Fruit fly (Drosophila melanogaster) whole organism: ENCODE results near the gene CG43052.
A peak's percentile ranks its signal among the peaks of the same experiment; 100 is the strongest.

Source experiments
- CG8478 ChIP-seq: fragments of >200 bp; optimal IDR thresholded peaks from 2 replicates; lab custom pipeline; 2018; ENCODE audit warnings: inconsistent platforms
- Dll ChIP-seq: fragments of >200 bp; optimal IDR thresholded peaks from 2 replicates; lab custom pipeline; 2017
- EcR ChIP-seq, 2 experiments: fragments of >200 bp; optimal IDR thresholded peaks; 2 replicates each; lab custom pipeline; 2017; ENCODE audit warnings: missing biosample characterization in 2 of 2, missing genetic modification characterization in 2 of 2, missing genetic modification reagents in 2 of 2
- pan ChIP-seq: fragments of >200 bp; optimal IDR thresholded peaks from 2 replicates; lab custom pipeline; 2017
- psq ChIP-seq: fragments of >200 bp; optimal IDR thresholded peaks from 2 replicates; lab custom pipeline; 2017
- usp ChIP-seq: fragments of >200 bp; optimal IDR thresholded peaks from 2 replicates; lab custom pipeline; 2017; ENCODE audit warnings: missing biosample characterization, missing genetic modification characterization, mixed read lengths

Gene CG43052

DNA sequence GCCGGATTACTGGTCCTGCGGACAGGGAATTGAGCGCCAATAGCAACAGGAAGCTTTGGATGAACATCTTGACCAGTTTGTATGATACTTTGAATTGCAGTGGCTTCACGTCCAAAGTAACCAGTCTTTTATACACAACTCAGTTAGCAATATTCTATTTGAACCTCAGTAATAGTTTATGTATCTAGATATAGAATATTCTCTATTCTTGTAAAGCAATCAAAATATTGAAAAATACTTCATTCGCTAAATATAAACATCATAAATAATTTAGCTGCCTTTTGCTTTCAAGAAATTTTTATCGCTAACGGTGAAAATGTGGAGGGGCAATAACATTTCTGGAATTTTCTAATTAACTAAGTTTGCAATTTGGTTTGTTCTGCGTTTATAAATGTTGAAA lies 5.3 kb upstream of the CG43052 start, which contains the start of gene Send2:
Gene Send2 (minus strand): TSS at position 101 of the 400 bp plus-strand sequence.
- no peak for TF ChIP-seq CG8478 (lab: Kevin White, UChicago)
- TF ChIP-seq usp (GFP tag; lab: Kevin White, UChicago), result no peak

DNA sequence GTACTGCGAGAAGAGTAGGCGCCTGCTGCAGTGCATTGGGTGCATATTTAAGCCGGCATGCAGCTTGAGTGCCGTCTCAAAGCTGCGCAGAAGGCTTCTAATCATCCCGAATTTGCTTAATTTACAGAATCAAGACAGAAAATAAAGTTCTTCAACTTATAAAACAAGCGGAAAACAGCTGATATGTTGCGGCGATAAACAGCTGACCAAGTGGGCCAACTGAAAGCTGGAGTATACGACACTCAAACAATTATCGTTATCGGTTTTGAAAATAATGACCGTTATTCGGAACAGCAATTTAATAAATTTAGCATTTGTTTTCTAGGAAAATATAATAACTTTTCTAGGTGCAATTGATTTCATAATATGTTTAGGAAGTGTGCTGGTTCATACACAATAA lies 3.3 kb upstream of the CG43052 start, which contains the start of gene mTTF:
Gene mTTF (minus strand): TSS at position 189 of the 400 bp plus-strand sequence.
- TF ChIP-seq psq (lab: Kevin White, UChicago) (no peak), CG8478 (lab: Kevin White, UChicago) (no peak)

DNA sequence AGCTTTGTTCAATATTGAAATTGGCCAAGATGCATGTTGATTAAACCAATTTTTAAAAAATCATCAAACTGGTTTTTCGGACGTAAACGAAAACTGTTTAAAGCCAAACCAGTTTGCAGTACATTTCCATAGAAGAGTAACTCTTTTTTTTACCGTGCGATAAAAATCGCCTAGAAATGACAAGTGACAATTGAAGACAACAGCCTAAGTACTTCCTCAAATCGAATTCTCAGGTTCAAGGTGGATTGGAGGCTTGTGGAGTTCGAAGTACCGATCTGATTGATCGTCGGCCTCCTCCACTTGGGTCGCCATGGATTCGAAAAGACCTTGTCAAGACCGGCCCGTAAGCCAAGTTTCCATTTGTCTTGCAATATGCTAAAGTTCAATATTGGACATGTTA lies 1.3 kb upstream of the CG43052 start:
- TF ChIP-seq EcR (GFP tag; optimal IDR thresholded peaks at IDR 0.05; lab: Kevin White, UChicago) (no peak), psq (lab: Kevin White, UChicago) (no peak), usp (GFP tag; lab: Kevin White, UChicago) (no peak), pan (no peak), CG8478 (lab: Kevin White, UChicago) (no peak), Dll (no peak)

DNA sequence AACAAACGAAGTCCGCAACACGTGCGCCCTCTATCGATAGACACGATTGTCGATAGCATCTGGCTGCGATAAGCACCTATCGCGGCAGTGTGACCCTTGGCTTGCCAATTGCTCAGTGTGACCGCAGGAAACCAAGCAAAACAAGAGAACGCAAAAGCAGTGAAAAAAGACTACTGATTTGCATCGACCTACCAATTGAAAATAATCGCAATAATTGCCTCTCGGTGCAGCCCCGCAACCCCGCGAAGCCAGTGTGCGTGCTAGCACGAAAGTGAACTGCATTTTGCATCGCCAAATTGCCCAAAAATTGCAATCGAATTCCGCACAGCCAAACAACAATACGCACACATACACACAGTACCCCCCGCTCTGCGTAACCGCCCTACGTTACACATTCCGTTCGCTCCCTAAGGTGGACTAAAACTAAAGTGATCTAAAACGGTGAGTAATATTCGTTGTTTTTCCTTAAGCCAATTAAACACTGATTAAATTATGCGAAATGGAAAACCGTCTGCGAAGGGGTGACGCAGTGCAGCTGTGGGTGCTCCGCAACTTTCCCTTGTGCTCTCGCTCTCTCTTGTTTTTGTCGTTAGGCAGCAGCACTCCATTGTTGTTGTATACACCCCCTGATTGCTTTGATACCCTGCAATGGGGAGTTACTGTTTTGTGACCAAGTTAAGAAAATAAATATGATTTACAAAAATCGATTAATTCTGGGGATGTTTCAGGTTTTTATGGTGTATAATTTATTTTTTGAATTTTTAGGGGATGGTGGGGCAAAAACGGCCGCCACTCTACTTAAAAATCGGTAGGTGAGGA lies 3.4 kb downstream of the CG43052 start, which contains the start of gene Rab14:
Gene Rab14 (plus strand): TSS at position 113 of the 819 bp plus-strand sequence.
- peak; percentile 25 for TF ChIP-seq pan
- no peak for TF ChIP-seq psq (lab: Kevin White, UChicago)

DNA sequence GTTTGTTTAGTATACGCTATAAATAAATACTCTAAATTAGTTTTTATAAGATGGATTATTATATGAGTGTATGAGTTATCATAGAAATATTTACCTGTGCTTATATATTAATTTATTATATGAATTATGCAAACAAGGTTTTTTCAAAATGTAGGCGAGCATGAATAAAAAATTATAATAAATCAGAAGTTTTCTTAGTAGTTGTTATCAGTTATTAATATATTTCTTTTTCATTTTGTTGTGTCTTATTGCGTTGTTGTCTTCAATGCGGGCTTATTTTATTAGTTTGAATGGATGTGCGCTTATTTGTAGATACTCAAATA lies 3.9 kb downstream of the CG43052 start:
- TF ChIP-seq Dll (no peak), pan (no peak), EcR (GFP tag; optimal IDR thresholded peaks at IDR 0.05; lab: Kevin White, UChicago) (no peak), usp (GFP tag; lab: Kevin White, UChicago) (no peak), psq (lab: Kevin White, UChicago) (no peak), CG8478 (lab: Kevin White, UChicago) (no peak)

DNA sequence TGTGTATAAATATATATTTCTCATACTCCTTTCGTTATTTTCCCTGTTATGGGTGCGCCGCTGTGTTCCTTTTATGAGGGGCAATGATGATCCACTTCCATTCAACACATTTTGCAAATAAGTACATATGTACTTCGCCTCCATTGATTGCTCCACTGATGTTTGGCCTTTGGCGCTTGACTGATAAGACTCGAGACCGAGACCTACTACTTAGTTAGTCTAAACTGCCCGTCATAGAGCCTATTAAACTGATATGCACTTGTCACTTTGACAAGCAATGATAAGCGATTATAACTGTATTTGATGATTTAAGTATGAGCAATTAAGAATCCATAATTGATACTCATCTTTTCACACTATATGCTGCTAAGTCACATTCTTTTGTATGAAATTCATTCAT lies 4.4 kb downstream of the CG43052 start:
- TF ChIP-seq psq (lab: Kevin White, UChicago) (no peak), Dll (no peak), usp (GFP tag; lab: Kevin White, UChicago) (no peak), EcR (GFP tag; optimal IDR thresholded peaks at IDR 0.05; lab: Kevin White, UChicago) (no peak), pan (no peak), CG8478 (lab: Kevin White, UChicago) (no peak)

DNA sequence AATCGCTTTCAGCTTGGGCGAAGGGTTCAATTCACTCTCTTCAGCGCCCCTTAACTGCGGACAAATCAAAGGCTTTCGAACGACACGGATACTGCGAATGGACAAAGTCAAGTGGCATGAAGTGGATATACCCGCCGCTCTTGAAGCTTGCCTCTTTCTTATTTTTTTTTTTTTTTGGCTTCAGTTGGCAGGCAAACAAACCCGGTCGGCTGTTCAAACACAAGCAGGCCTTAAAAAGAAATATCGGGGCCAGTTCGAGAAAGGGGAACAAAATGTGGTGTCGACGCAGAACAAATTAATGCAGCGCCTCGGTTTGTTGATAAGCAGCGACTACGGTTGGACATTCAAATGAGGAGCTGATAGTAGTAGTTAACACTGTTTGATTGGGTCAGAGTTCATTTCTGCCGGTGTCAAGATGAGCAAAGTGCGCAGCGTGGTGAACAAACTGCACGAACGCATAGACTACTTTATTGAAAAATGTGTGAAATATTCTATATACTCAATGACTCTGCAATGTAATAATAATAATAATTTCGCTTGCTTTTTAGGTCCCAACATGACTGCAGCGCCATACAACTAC lies 5.0 kb downstream of the CG43052 start:
- TF ChIP-seq psq (lab: Kevin White, UChicago) (no peak), pan (no peak), EcR (GFP tag; optimal IDR thresholded peaks at IDR 0.05; lab: Kevin White, UChicago) (no peak), CG8478 (lab: Kevin White, UChicago) (no peak), Dll (no peak), usp (GFP tag; lab: Kevin White, UChicago) (no peak)

DNA sequence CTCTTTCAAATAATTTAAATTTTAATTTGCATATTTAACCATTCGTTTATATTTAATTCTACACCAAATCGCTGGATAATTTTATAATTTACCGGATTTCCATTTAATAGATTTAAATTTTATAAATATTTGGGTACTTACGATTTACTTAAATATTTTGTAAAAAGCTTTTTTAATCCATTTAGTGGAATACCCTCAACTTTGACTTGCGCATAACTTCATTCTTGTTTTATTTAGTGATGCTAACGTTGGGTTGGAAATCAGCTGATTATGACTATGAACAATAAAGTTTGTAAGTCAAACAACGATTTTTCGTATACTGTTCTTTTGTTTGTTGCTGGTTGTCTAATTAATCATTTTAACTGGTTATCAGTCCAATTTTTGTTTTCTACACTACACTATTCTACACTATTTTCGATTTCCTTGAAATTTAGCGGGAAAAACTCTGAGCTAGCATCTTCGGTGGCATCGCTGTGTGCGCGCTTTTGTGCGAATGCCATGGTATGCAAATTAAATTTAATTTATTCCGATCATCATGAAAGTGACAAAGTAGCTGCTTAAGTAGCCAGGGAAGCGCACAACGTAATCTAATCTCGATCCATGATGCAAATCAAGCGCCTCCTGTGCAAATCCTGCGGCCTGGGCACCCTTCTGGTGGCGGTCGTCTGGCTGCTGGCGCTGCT lies 7.0 kb downstream of the CG43052 start, which contains the start of gene Pgant35A:
Gene Pgant35A (plus strand): TSS at position 473 of the 683 bp plus-strand sequence.
- TF ChIP-seq CG8478 (lab: Kevin White, UChicago) (no peak), Dll (no peak), usp (GFP tag; lab: Kevin White, UChicago) (no peak), pan (no peak), EcR (GFP tag; optimal IDR thresholded peaks at IDR 0.05; lab: Kevin White, UChicago) (no peak), psq (lab: Kevin White, UChicago) (no peak)

DNA sequence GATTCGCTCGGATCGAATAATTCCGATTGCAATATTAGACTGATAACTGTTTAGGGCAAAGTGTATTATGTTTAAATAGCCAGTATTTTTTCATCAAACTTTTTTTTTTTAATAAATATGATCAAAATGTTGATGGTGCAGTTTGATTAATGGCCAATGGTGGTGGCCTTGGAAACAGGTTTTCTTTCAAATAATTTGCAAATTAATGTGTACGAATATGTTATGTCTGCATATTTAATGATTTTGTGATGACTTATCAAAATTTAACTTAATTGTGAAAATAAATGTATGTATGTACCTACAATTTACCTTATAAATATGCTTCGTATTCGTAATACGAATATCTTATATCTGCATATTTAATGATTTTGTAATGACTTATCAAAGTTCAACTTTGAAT lies 9.4 kb downstream of the CG43052 start:
- TF ChIP-seq Dll, result no peak
- TF ChIP-seq usp (GFP tag; lab: Kevin White, UChicago), result no peak
- no peak for TF ChIP-seq psq (lab: Kevin White, UChicago)
- no peak for TF ChIP-seq CG8478 (lab: Kevin White, UChicago)
- no peak for TF ChIP-seq EcR (GFP tag; optimal IDR thresholded peaks at IDR 0.05; lab: Kevin White, UChicago)
- TF ChIP-seq pan, result no peak

DNA sequence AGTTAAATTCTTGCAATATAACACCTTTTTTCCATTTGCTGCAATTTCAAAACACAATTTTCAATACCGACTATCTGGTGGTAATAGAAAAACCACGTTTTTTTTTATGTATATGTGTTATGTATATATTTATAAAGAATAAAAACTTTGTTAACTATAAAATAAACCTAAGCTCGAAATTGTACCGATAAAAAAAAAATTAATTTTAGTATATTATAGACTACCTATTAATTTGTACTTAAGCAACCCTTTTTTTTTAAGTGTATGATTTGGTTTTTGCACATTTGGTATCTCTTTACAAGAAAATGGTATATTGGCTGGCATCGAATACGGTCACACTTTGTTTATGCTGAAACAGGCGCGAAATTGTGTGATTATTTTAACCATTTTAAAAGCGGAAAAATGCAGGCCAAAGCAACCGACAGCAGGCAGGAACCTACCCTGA lies 9.9 kb downstream of the CG43052 start, which contains the start of gene spel1:
Gene spel1 (plus strand): TSS at position 334 of the 445 bp plus-strand sequence.
- no peak for TF ChIP-seq CG8478 (lab: Kevin White, UChicago)
- no peak for TF ChIP-seq psq (lab: Kevin White, UChicago)

DNA sequence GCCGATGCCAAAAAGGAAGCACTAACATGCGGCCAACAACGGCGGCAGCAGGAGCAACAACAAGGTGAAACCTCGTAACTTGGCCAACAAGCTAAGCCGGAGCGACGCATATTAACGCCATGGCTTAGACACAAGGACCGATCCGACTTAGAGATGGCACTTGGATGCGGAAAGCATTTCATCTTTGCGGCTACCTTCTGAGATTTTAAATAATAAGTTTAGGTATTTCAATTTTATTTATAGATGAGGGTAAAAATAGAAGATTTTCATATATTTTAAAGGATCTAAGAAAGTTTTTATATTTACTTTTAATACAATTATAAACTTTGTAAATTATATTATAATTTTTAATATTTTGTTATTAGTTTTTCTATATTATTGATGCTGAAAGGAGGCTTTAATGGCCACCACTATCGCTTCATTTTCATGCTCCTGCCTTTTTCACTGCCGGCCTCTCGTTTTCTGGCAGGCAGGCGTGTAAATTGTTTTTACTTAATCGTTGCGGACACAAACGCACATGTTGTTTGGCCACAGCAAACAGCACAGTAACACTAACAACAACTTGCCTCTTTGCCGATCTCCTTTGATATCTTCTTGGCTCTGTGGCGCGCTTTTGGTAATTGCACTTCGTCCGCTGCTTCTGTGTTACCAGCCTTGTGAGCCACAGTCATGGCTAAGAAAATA lies 14.9 kb downstream of the CG43052 start:
- TF ChIP-seq pan, result no peak
- no peak for TF ChIP-seq EcR (GFP tag; optimal IDR thresholded peaks at IDR 0.05; lab: Kevin White, UChicago)
- no peak for TF ChIP-seq usp (GFP tag; lab: Kevin White, UChicago)
- TF ChIP-seq Dll, result no peak
- no peak for TF ChIP-seq CG8478 (lab: Kevin White, UChicago)
- no peak for TF ChIP-seq psq (lab: Kevin White, UChicago)

DNA sequence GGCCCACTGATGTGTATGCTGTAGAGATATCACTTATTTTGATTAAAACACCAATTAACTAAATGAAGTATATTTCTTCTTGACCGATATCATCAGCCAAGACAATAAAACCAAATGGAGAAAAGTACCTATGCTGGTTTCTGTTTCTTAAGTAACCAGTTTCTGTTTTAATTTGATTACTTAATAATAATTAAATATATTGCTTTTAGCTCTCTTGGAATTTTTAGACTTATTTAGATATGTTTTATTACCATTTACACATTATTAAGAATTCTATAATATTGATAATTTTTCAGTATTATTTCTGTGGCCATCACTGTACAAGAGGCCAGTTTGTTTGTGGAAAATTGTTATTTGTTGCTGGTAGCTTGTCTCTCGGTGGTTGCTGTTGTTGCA lies 15.4 kb downstream of the CG43052 start:
- no peak for TF ChIP-seq psq (lab: Kevin White, UChicago)
- TF ChIP-seq EcR (GFP tag; optimal IDR thresholded peaks at IDR 0.05; lab: Kevin White, UChicago), result no peak
- no peak for TF ChIP-seq Dll
- TF ChIP-seq pan, result no peak
- no peak for TF ChIP-seq CG8478 (lab: Kevin White, UChicago)
- TF ChIP-seq usp (GFP tag; lab: Kevin White, UChicago), result no peak
